Worm (Caenorhabditis elegans): ENCODE results near the gene F58H7.1.

DNA sequence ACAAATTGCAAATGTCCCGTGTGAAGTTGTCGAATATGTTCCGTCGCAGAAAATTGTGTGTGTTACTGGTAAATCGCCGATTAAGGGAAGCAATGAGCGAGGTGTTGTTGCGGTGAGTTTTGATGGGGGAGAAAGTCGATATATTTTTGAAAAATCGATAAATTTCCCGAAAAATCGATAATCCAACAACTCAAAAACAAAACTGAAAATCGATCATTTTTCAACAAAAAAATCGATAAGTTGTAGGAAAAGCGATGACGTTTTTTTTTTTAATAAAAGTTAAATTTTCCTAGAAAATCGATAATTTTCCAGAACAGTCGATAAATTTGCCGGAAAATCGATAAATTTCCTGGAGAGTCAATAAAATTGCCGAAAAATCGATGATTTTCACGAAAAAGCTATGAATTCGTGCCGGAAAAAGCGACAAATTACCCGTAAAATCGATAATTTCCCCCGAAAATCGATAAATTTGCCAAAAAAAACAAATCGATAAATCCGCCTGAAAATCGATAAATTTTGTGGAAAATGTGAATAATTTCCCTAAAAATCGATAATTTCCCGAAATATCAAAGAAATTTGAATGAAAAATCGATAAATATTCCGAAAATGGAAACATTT lies 37.3 kb upstream of the F58H7.1 start:
- TF ChIP-seq fos-1 (tag; optimal IDR thresholded peaks at IDR 0.05) (no peak), unc-62 (GFP tag; optimal IDR thresholded peaks at IDR 0.05 in 1 of 2) (no peak), unc-62 (tag; optimal IDR thresholded peaks at IDR 0.05) (no peak), nhr-28 (tag; optimal IDR thresholded peaks at IDR 0.05) (no peak), dpl-1 (GFP tag; optimal IDR thresholded peaks at IDR 0.05) (no peak), unc-39 (tag; optimal IDR thresholded peaks at IDR 0.05) (no peak), ztf-11 (tag; optimal IDR thresholded peaks at IDR 0.05) (no peak)
